Worm (Caenorhabditis elegans): ENCODE data around the gene rap-3.
"Not testable (repeated sequence)": the region's sequence is repeated elsewhere in the genome, so short reads cannot be mapped to it uniquely, and the experiment has no call there.

ce11 chrIV:11154425-11155114 is 22.5 kb upstream of the rap-3 start, which contains the start of gene C08F8.3:
- not testable (repeated sequence) for TF ChIP-seq fkh-10 (GFP tag; optimal IDR thresholded peaks at IDR 0.05); ama-1 (optimal IDR thresholded peaks at IDR 0.05); aha-1 (tag; optimal IDR thresholded peaks at IDR 0.05); unc-98 (GFP tag; IDR thresholded peaks at IDR 0.05)

All from whole organism, L1 larva.